Fruit fly (Drosophila melanogaster) whole organism, embryonic: Measurements from ENCODE around the gene CG10300.

ENCODE experiments used
- CG10321 ChIP-seq: fragments of 200-800 bp; sonication (Bioruptor generic); IDR thresholded peaks from 2 replicates; pipeline ENCODE4 v1.3.6; 2022; ENCODE audit warnings: missing biosample characterization, missing genetic modification characterization
- CG14965 ChIP-seq: fragments of 200-800 bp; sonication (Bioruptor generic); optimal IDR thresholded peaks from 2 replicates; lab custom pipeline; 2016; ENCODE audit warnings: missing biosample characterization, missing genetic modification characterization, borderline replicate concordance
- CG15269 ChIP-seq: fragments of 200-800 bp; sonication (Bioruptor generic); optimal IDR thresholded peaks from 2 replicates; lab custom pipeline; 2018; ENCODE audit warnings: missing biosample characterization, mild to moderate bottlenecking, missing genetic modification characterization, moderate library complexity
- CG16863 ChIP-seq: fragments of 200-800 bp; sonication (Bioruptor generic); optimal IDR thresholded peaks from 3 replicates; lab custom pipeline; 2016; ENCODE audit warnings: missing biosample characterization, missing genetic modification characterization
- CG2202 ChIP-seq: fragments of 200-800 bp; sonication (Bioruptor generic); optimal IDR thresholded peaks from 2 replicates; lab custom pipeline; 2018; ENCODE audit warnings: missing biosample characterization, mild to moderate bottlenecking, missing genetic modification characterization
- CG32772 ChIP-seq: fragments of 200-800 bp; sonication (Bioruptor generic); IDR thresholded peaks from 2 replicates; pipeline ENCODE4 v1.3.6; 2022; ENCODE audit warnings: missing biosample characterization, missing genetic modification characterization
- CG33213 ChIP-seq: fragments of 200-800 bp; sonication (Bioruptor generic); optimal IDR thresholded peaks from 3 replicates; lab custom pipeline; 2016; ENCODE audit warnings: missing biosample characterization, missing genetic modification characterization
- CG43689 ChIP-seq: fragments of 200-800 bp; sonication (Bioruptor generic); IDR thresholded peaks from 2 replicates; pipeline ENCODE4 v1.3.6; 2022; ENCODE audit warnings: missing biosample characterization, missing genetic modification characterization
- CG4404 ChIP-seq: fragments of 200-800 bp; sonication (Bioruptor generic); IDR thresholded peaks from 2 replicates; pipeline ENCODE4 v1.3.6; 2022; ENCODE audit warnings: missing biosample characterization, missing genetic modification characterization
- CG4730 ChIP-seq: fragments of 200-800 bp; sonication (Bioruptor generic); IDR thresholded peaks from 2 replicates; pipeline ENCODE4 v1.3.6; 2022; ENCODE audit warnings: missing biosample characterization, missing genetic modification characterization
- CG6254 ChIP-seq: fragments of 200-800 bp; sonication (Bioruptor generic); optimal IDR thresholded peaks from 3 replicates; lab custom pipeline; 2017; ENCODE audit warnings: mild to moderate bottlenecking, missing biosample characterization, missing genetic modification reagents, missing genetic modification characterization
- CG6765 ChIP-seq: fragments of 200-800 bp; sonication (Bioruptor generic); optimal IDR thresholded peaks from 3 replicates; lab custom pipeline; 2017; ENCODE audit warnings: missing biosample characterization, mild to moderate bottlenecking, missing genetic modification characterization
- CTCF ChIP-seq: fragments of 200-800 bp; sonication (Bioruptor generic); optimal IDR thresholded peaks from 2 replicates; lab custom pipeline; 2017; ENCODE audit warnings: missing biosample characterization, mild to moderate bottlenecking, missing genetic modification characterization, moderate library complexity
- CkIIα-i1 ChIP-seq: fragments of 200-800 bp; sonication (Bioruptor generic); IDR thresholded peaks from 2 replicates; pipeline ENCODE4 v1.3.6; 2022; ENCODE audit warnings: missing biosample characterization, missing genetic modification characterization
- Dfd ChIP-seq, 2 experiments: fragments of >200 bp; optimal IDR thresholded peaks; 2 replicates each; lab custom pipeline; 2017; ENCODE audit warnings: missing biosample characterization in 2 of 2, missing genetic modification characterization in 2 of 2
- Drgx ChIP-seq: fragments of 200-800 bp; sonication (Bioruptor generic); IDR thresholded peaks from 2 replicates; pipeline ENCODE4 v1.3.6; 2022; ENCODE audit warnings: missing biosample characterization, missing genetic modification characterization
- Elba2 ChIP-seq: fragments of 200-800 bp; sonication (Bioruptor generic); optimal IDR thresholded peaks from 3 replicates; lab custom pipeline; 2016; ENCODE audit warnings: missing biosample characterization, missing genetic modification characterization
- HLH3B ChIP-seq: fragments of 200-800 bp; sonication (Bioruptor generic); IDR thresholded peaks from 2 replicates; pipeline ENCODE4 v1.3.6; 2022; ENCODE audit warnings: missing biosample characterization, missing genetic modification characterization
- HLH4C ChIP-seq: fragments of 200-800 bp; sonication (Bioruptor generic); IDR thresholded peaks from 3 replicates; pipeline ENCODE4 v1.3.6; 2022; ENCODE audit warnings: missing biosample characterization, missing genetic modification characterization; ENCODE audit not compliant: partially characterized antibody
- Hr3 ChIP-seq: fragments of 200-800 bp; sonication (Bioruptor generic); optimal IDR thresholded peaks from 3 replicates; lab custom pipeline; 2016; ENCODE audit warnings: missing biosample characterization, missing genetic modification characterization
- Hr39 ChIP-seq: fragments of >200 bp; optimal IDR thresholded peaks from 2 replicates; lab custom pipeline; 2017
- MBD-R2 ChIP-seq: fragments of 200-800 bp; sonication (Bioruptor generic); IDR thresholded peaks from 2 replicates; pipeline ENCODE4 v1.3.6; 2022; ENCODE audit warnings: missing biosample characterization, missing genetic modification characterization
- MESR4 ChIP-seq: fragments of 200-800 bp; sonication (Bioruptor generic); optimal IDR thresholded peaks from 2 replicates; lab custom pipeline; 2018; ENCODE audit warnings: missing biosample characterization, mild to moderate bottlenecking, missing genetic modification characterization, moderate library complexity
- Mes4 ChIP-seq: fragments of 200-800 bp; sonication (Bioruptor generic); optimal IDR thresholded peaks from 2 replicates; lab custom pipeline; 2016; ENCODE audit warnings: missing biosample characterization, missing genetic modification characterization
- NK7.1 ChIP-seq: fragments of 200-800 bp; sonication (Bioruptor generic); optimal IDR thresholded peaks from 3 replicates; lab custom pipeline; 2016; ENCODE audit warnings: missing biosample characterization, missing genetic modification characterization
- Nf-YA ChIP-seq: fragments of 200-800 bp; sonication (Bioruptor generic); IDR thresholded peaks from 2 replicates; pipeline ENCODE4 v1.3.6; 2022; ENCODE audit warnings: missing biosample characterization, missing genetic modification characterization
- Rx ChIP-seq: fragments of 200-800 bp; sonication (Bioruptor generic); IDR thresholded peaks from 2 replicates; pipeline ENCODE4 v1.3.6; 2022; ENCODE audit warnings: missing biosample characterization, missing genetic modification characterization
- Scr ChIP-seq: fragments of 200-800 bp; sonication (Bioruptor generic); IDR thresholded peaks from 2 replicates; pipeline ENCODE4 v1.3.6; 2022; ENCODE audit warnings: missing biosample characterization, missing genetic modification characterization; ENCODE audit not compliant: partially characterized antibody
- Sox100B ChIP-seq: fragments of 200-800 bp; sonication (Bioruptor generic); optimal IDR thresholded peaks from 3 replicates; lab custom pipeline; 2018; ENCODE audit warnings: missing biosample characterization, mild to moderate bottlenecking, missing genetic modification characterization
- Spps ChIP-seq: fragments of 200-800 bp; sonication (Bioruptor generic); optimal IDR thresholded peaks from 2 replicates; lab custom pipeline; 2018; ENCODE audit warnings: missing biosample characterization, mild to moderate bottlenecking, missing genetic modification characterization
- Stat92E ChIP-seq, 3 experiments: fragments of >200 bp in 2 of 3; fragments of 200-800 bp in 1 of 3; sonication (Bioruptor generic) in 1 of 3; optimal IDR thresholded peaks; 2 replicates each; lab custom pipeline; 2017 to 2019; ENCODE audit warnings: missing biosample characterization in 3 of 3, missing genetic modification characterization in 3 of 3, mild to moderate bottlenecking in 1 of 3, moderate library complexity in 1 of 3
- Usf ChIP-seq: fragments of 200-800 bp; sonication (Bioruptor generic); optimal IDR thresholded peaks from 2 replicates; lab custom pipeline; 2017; ENCODE audit warnings: missing genotype, missing biosample characterization, missing genetic modification characterization
- chn ChIP-seq: fragments of 200-800 bp; sonication (Bioruptor generic); optimal IDR thresholded peaks from 2 replicates; lab custom pipeline; 2016; ENCODE audit warnings: missing biosample characterization, missing genetic modification characterization
- crol ChIP-seq: fragments of 200-800 bp; sonication (Bioruptor generic); IDR thresholded peaks from 2 replicates; pipeline ENCODE4 v1.3.6; 2022; ENCODE audit warnings: missing biosample characterization, missing genetic modification characterization
- da ChIP-seq: fragments of 200-800 bp; sonication (Bioruptor generic); optimal IDR thresholded peaks from 2 replicates; lab custom pipeline; 2016; ENCODE audit warnings: missing biosample characterization, missing genetic modification characterization
- en ChIP-seq: fragments of 200-800 bp; sonication (Bioruptor generic); optimal IDR thresholded peaks from 2 replicates; lab custom pipeline; 2016; ENCODE audit warnings: missing biosample characterization, missing genetic modification characterization
- eyg ChIP-seq: fragments of 200-800 bp; sonication (Bioruptor generic); optimal IDR thresholded peaks from 3 replicates; lab custom pipeline; 2016; ENCODE audit warnings: missing biosample characterization, missing genetic modification characterization
- fd96Cb ChIP-seq: fragments of 200-800 bp; sonication (Bioruptor generic); optimal IDR thresholded peaks from 2 replicates; lab custom pipeline; 2018; ENCODE audit warnings: missing biosample characterization, mild to moderate bottlenecking, missing genetic modification characterization, moderate library complexity
- gsb-n ChIP-seq: fragments of 200-800 bp; sonication (Bioruptor generic); optimal IDR thresholded peaks from 3 replicates; lab custom pipeline; 2018; ENCODE audit warnings: missing biosample characterization, mild to moderate bottlenecking, missing genetic modification characterization
- h ChIP-seq: fragments of >200 bp; optimal IDR thresholded peaks from 2 replicates; lab custom pipeline; 2017
- ham ChIP-seq: fragments of 200-800 bp; sonication (Bioruptor generic); IDR thresholded peaks from 2 replicates; pipeline ENCODE4 v1.3.6; 2022; ENCODE audit warnings: missing biosample characterization, missing genetic modification characterization
- her ChIP-seq: fragments of 200-800 bp; sonication (Bioruptor generic); optimal IDR thresholded peaks from 2 replicates; lab custom pipeline; 2016; ENCODE audit warnings: missing biosample characterization, missing genetic modification characterization
- klu ChIP-seq: fragments of 200-800 bp; sonication (Bioruptor generic); IDR thresholded peaks from 2 replicates; pipeline ENCODE4 v1.3.6; 2022; ENCODE audit warnings: missing biosample characterization, missing genetic modification characterization
- luna ChIP-seq: fragments of 200-800 bp; sonication (Bioruptor generic); optimal IDR thresholded peaks from 2 replicates; lab custom pipeline; 2016; ENCODE audit warnings: missing biosample characterization, missing genetic modification characterization
- maf-S ChIP-seq: fragments of 200-800 bp; sonication (Bioruptor generic); optimal IDR thresholded peaks from 2 replicates; lab custom pipeline; 2016; ENCODE audit warnings: missing biosample characterization, missing genetic modification characterization
- odd ChIP-seq: fragments of 200-800 bp; sonication (Bioruptor generic); optimal IDR thresholded peaks from 2 replicates; lab custom pipeline; 2017; ENCODE audit warnings: missing biosample characterization, mild to moderate bottlenecking, missing genetic modification characterization
- pan ChIP-seq, 4 experiments: fragments of >200 bp in 3 of 4; fragments of 200-800 bp in 1 of 4; sonication (Bioruptor generic) in 1 of 4; optimal IDR thresholded peaks in 3 of 4; IDR thresholded peaks in 1 of 4; 2 replicates each; pipeline versions ENCODE4 v1.3.6 to Lab custom; 2017 to 2022; ENCODE audit warnings: missing biosample characterization in 2 of 4, missing genetic modification characterization in 2 of 4, mixed read lengths in 1 of 4
- psq ChIP-seq: fragments of 200-800 bp; sonication (Bioruptor generic); optimal IDR thresholded peaks from 2 replicates; lab custom pipeline; 2017; ENCODE audit warnings: missing biosample characterization, missing genetic modification characterization
- repo ChIP-seq: fragments of 200-800 bp; sonication (Bioruptor generic); optimal IDR thresholded peaks from 2 replicates; lab custom pipeline; 2016; ENCODE audit warnings: missing biosample characterization, missing genetic modification characterization
- seq ChIP-seq: fragments of 200-800 bp; sonication (Bioruptor generic); IDR thresholded peaks from 2 replicates; pipeline ENCODE4 v1.3.6; 2022; ENCODE audit warnings: missing biosample characterization, missing genetic modification characterization
- sima ChIP-seq: fragments of 200-800 bp; sonication (Bioruptor generic); optimal IDR thresholded peaks from 2 replicates; lab custom pipeline; 2016; ENCODE audit warnings: missing biosample characterization, missing genetic modification characterization
- z ChIP-seq: fragments of 200-800 bp; sonication (Bioruptor generic); IDR thresholded peaks from 3 replicates; pipeline ENCODE4 v1.3.6; 2022; ENCODE audit warnings: missing biosample characterization, missing genetic modification characterization

CG10300 gene

DNA sequence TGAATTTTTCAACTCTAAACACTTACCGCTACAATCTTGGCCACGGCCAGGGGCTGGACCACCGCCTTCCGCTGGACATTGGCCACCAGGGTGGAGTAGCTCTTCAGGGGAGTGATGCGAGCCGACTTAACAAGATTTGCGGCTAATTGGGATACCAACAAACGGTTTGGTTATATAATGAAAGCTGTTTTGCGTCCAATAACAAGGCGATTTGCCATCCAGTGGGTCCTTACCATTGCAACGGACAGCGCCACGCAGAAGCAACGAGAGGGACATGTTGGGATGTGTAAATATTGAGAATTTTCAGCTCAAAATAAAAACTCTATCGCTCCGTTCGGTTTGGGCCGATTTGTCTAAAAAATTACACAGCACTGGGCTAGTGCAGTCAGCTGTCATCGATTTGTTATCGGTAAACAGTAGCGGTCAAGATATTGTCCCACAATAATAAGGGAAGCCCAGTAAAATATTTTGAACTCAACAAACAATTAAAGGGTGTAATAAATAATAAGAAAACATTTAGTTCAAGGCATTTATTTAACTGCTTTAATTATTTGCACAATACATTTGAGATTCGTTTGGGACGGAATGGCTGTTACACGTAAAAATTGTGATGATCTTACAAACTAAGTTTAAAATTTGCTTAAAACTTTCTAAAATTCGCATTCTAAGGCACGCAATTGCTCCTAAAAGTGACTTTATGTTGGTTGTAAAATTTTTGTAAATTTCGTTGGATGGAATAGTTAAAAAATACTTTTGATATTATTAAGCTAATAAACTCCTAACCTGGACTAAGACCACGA lies 49.1 kb downstream of the CG10300 start, which contains the start of gene SdhD (continued):
- TF ChIP-seq odd (no peak), CG10321 (GFP tag; lab: Robert Waterston, UW) (no peak), eyg (GFP tag; lab: Kevin White, UChicago) (no peak), CG43689 (no peak), MBD-R2 (peak; percentile 93), seq (GFP tag; lab: Robert Waterston, UW) (no peak), sima (GFP tag; lab: Kevin White, UChicago) (no peak), en (GFP tag; lab: Kevin White, UChicago) (no peak), MESR4 (GFP tag; lab: Kevin White, UChicago) (peak; percentile 80), Mes4 (GFP tag; lab: Kevin White, UChicago) (no peak), fd96Cb (tag; lab: Kevin White, UChicago) (no peak), da (no peak), CG16863 (no peak), z (GFP tag; lab: Robert Waterston, UW) (no peak), gsb-n (tag; lab: Kevin White, UChicago) (no peak), Hr3 (GFP tag; lab: Kevin White, UChicago) (no peak), CG2202 (tag; lab: Kevin White, UChicago) (no peak), Scr (GFP tag; lab: Robert Waterston, UW) (peak; percentile 53), CG4730 (GFP tag; lab: Robert Waterston, UW) (no peak), ham (GFP tag; lab: Robert Waterston, UW) (no peak), CG33213 (peak; percentile 30), repo (GFP tag; lab: Kevin White, UChicago) (peak; percentile 21), luna (GFP tag; lab: Kevin White, UChicago) (no peak), CG4404 (no peak), maf-S (GFP tag; lab: Kevin White, UChicago) (no peak), Elba2 (GFP tag; lab: Kevin White, UChicago) (peak; percentile 34), Usf (GFP tag; lab: Kevin White, UChicago) (no peak), psq (no peak), Hr39 (no peak), CG6254 (GFP tag; lab: Kevin White, UChicago) (no peak), chn (no peak), CG14965 (GFP tag; lab: Kevin White, UChicago) (no peak), pan (optimal IDR thresholded peaks at IDR 0.05; lab: Kevin White, UChicago) (no peak), pan (GFP tag; optimal IDR thresholded peaks at IDR 0.05 in 1 of 2, IDR thresholded peaks at IDR 0.05 in 1 of 2) (no peak), Sox100B (GFP tag; lab: Kevin White, UChicago) (no peak), HLH3B (GFP tag; lab: Robert Waterston, UW) (no peak), Nf-YA (no peak), Rx (GFP tag; lab: Robert Waterston, UW) (no peak), Stat92E (GFP tag; optimal IDR thresholded peaks at IDR 0.05; lab: Kevin White, UChicago) (no peak), Spps (no peak), Drgx (GFP tag; lab: Robert Waterston, UW) (no peak), CG6765 (GFP tag; lab: Kevin White, UChicago) (no peak), CG32772 (GFP tag; lab: Robert Waterston, UW) (no peak), klu (GFP tag; lab: Robert Waterston, UW) (no peak), CkIIα-i1 (no peak), CG15269 (peak; percentile 27), NK7.1 (GFP tag; lab: Kevin White, UChicago) (no peak), h (lab: Kevin White, UChicago) (no peak), HLH4C (peak; percentile 63), her (GFP tag; lab: Kevin White, UChicago) (peak; percentile 47), CTCF (GFP tag; lab: Kevin White, UChicago) (no peak), Dfd (GFP tag; optimal IDR thresholded peaks at IDR 0.05; lab: Kevin White, UChicago) (no peak), crol (GFP tag; lab: Robert Waterston, UW) (no peak)
